Worm (Caenorhabditis elegans) whole organism, midembryonic: Measurements from ENCODE around the gene arrd-7.

Experiments used
- T22C8.4 ChIP-seq: fragments of 200-800 bp; sonication (Bioruptor generic); IDR thresholded peaks from 2 replicates; pipeline ENCODE4 v1.3.6; 2022; ENCODE audit warnings: missing genetic modification characterization, missing compliant biosample characterization
- cog-1 ChIP-seq: sonication (generic microtip); optimal IDR thresholded peaks from 2 replicates; lab custom pipeline; 2016; ENCODE audit warnings: missing genetic modification characterization, missing compliant biosample characterization
- flt-1 ChIP-seq: fragments of 200-800 bp; sonication (Bioruptor generic); IDR thresholded peaks from 2 replicates; pipeline ENCODE4 v1.3.6; 2022; ENCODE audit warnings: missing genetic modification characterization, missing compliant biosample characterization
- klf-2 ChIP-seq: fragments of 200-800 bp; sonication (Bioruptor generic); conservative IDR thresholded peaks from 2 replicates; pipeline ENCODE4 v1.3.6; 2022; ENCODE audit warnings: missing genetic modification reagents, missing genetic modification characterization, missing compliant biosample characterization
- med-1 ChIP-seq: sonication (generic microtip); optimal IDR thresholded peaks from 2 replicates; lab custom pipeline; 2017; ENCODE audit warnings: missing genetic modification characterization, mild to moderate bottlenecking, missing compliant biosample characterization, antibody characterized with exemption, missing genetic modification reagents; ENCODE audit not compliant: insufficient read depth
- ref-1 ChIP-seq: fragments of 200-800 bp; sonication (Bioruptor generic); conservative IDR thresholded peaks from 2 replicates; pipeline ENCODE4 v1.3.6; 2022; ENCODE audit warnings: missing genetic modification reagents, missing genetic modification characterization, missing compliant biosample characterization
- tab-1 ChIP-seq: fragments of 200-800 bp; sonication (Bioruptor generic); IDR thresholded peaks from 2 replicates; pipeline ENCODE4 v1.3.6; 2022; ENCODE audit warnings: missing genetic modification characterization, missing compliant biosample characterization
- ztf-23 ChIP-seq: fragments of 200-800 bp; sonication (Bioruptor generic); IDR thresholded peaks from 2 replicates; pipeline ENCODE4 v1.3.6; 2022; ENCODE audit warnings: missing genetic modification reagents, missing genetic modification characterization, missing compliant biosample characterization
- ztf-29 ChIP-seq: fragments of 200-800 bp; sonication (Bioruptor generic); IDR thresholded peaks from 2 replicates; pipeline ENCODE4 v1.3.6; 2022; ENCODE audit warnings: missing genetic modification reagents, missing genetic modification characterization, missing compliant biosample characterization

The arrd-7 gene

ce11 chrII:12062521-12062920 is at the start of gene arrd-7:
Gene arrd-7 (minus strand): TSS chrII:12062621.
- no peak for TF ChIP-seq ztf-23 (GFP tag; lab: Robert Waterston, UW)
- TF ChIP-seq ztf-29: no peak

- no peak for TF ChIP-seq tab-1 (GFP tag; lab: Robert Waterston, UW)
Observed at ce11 chrII:12110997-12111396, 48.6 kb upstream of the arrd-7 start.

- TF ChIP-seq ref-1 (GFP tag; lab: Robert Waterston, UW) (no peak), ztf-29 (no peak), tab-1 (GFP tag; lab: Robert Waterston, UW) (no peak), med-1 (GFP tag; lab: Kevin White, UChicago) (no peak), ztf-23 (GFP tag; lab: Robert Waterston, UW) (no peak), T22C8.4 (GFP tag; lab: Robert Waterston, UW) (no peak), cog-1 (tag; lab: Kevin White, UChicago) (no peak), flt-1 (GFP tag; lab: Robert Waterston, UW) (no peak), klf-2 (GFP tag; lab: Robert Waterston, UW) (no peak)
Observed at ce11 chrII:12108843-12109242, 46.4 kb upstream of the arrd-7 start.

- TF ChIP-seq klf-2 (GFP tag; lab: Robert Waterston, UW): no peak
- TF ChIP-seq ztf-23 (GFP tag; lab: Robert Waterston, UW): 0 out of 2 replicates have a peak, but pooled peaks have one; percentile 37
Observed at ce11 chrII:12107840-12108239, 45.4 kb upstream of the arrd-7 start, which contains the start of gene Y17G7B.18. Gene Y17G7B.18 (minus strand): TSS chrII:12107857.

ce11 chrII:12102365-12102764 is 39.9 kb upstream of the arrd-7 start:
- TF ChIP-seq ref-1 (GFP tag; lab: Robert Waterston, UW) (no peak), klf-2 (GFP tag; lab: Robert Waterston, UW) (no peak), ztf-29 (no peak), tab-1 (GFP tag; lab: Robert Waterston, UW) (no peak; the same call in 1 of the 2 replicates), T22C8.4 (GFP tag; lab: Robert Waterston, UW) (peak; percentile 75; the same call in 1 of the 2 replicates), ztf-23 (GFP tag; lab: Robert Waterston, UW) (peak; percentile 60; the same call in 1 of the 2 replicates), flt-1 (GFP tag; lab: Robert Waterston, UW) (peak; percentile 61; the same call in 1 of the 2 replicates), med-1 (GFP tag; lab: Kevin White, UChicago) (no peak), cog-1 (tag; lab: Kevin White, UChicago) (peak; percentile 86)

ce11 chrII:12099889-12100288 is 37.5 kb upstream of the arrd-7 start, which contains the start of gene Y17G7B.17:
Gene Y17G7B.17 (minus strand): TSS chrII:12099989.
- TF ChIP-seq ztf-23 (GFP tag; lab: Robert Waterston, UW) (no peak), ztf-29 (no peak), cog-1 (tag; lab: Kevin White, UChicago) (no peak), flt-1 (GFP tag; lab: Robert Waterston, UW) (no peak), klf-2 (GFP tag; lab: Robert Waterston, UW) (no peak), T22C8.4 (GFP tag; lab: Robert Waterston, UW) (no peak), med-1 (GFP tag; lab: Kevin White, UChicago) (no peak), ref-1 (GFP tag; lab: Robert Waterston, UW) (no peak), tab-1 (GFP tag; lab: Robert Waterston, UW) (no peak)

ce11 chrII:12098716-12099115 is 36.3 kb upstream of the arrd-7 start:
- no peak for TF ChIP-seq ztf-23 (GFP tag; lab: Robert Waterston, UW)
- no peak for TF ChIP-seq ref-1 (GFP tag; lab: Robert Waterston, UW)
- TF ChIP-seq cog-1 (tag; lab: Kevin White, UChicago): no peak
- no peak for TF ChIP-seq T22C8.4 (GFP tag; lab: Robert Waterston, UW)
- no peak for TF ChIP-seq klf-2 (GFP tag; lab: Robert Waterston, UW)
- no peak for TF ChIP-seq tab-1 (GFP tag; lab: Robert Waterston, UW)

ce11 chrII:12095022-12095421 is 32.6 kb upstream of the arrd-7 start:
- TF ChIP-seq flt-1 (GFP tag; lab: Robert Waterston, UW) (no peak), tab-1 (GFP tag; lab: Robert Waterston, UW) (no peak), cog-1 (tag; lab: Kevin White, UChicago) (no peak), ref-1 (GFP tag; lab: Robert Waterston, UW) (no peak), T22C8.4 (GFP tag; lab: Robert Waterston, UW) (no peak), klf-2 (GFP tag; lab: Robert Waterston, UW) (no peak), med-1 (GFP tag; lab: Kevin White, UChicago) (no peak), ztf-29 (no peak), ztf-23 (GFP tag; lab: Robert Waterston, UW) (no peak)

- TF ChIP-seq ztf-23 (GFP tag; lab: Robert Waterston, UW): no peak
- TF ChIP-seq med-1 (GFP tag; lab: Kevin White, UChicago): no peak
- TF ChIP-seq ref-1 (GFP tag; lab: Robert Waterston, UW): no peak
- no peak for TF ChIP-seq T22C8.4 (GFP tag; lab: Robert Waterston, UW)
- no peak for TF ChIP-seq klf-2 (GFP tag; lab: Robert Waterston, UW)
- TF ChIP-seq flt-1 (GFP tag; lab: Robert Waterston, UW): no peak
- TF ChIP-seq cog-1 (tag; lab: Kevin White, UChicago): peak; percentile 10
Observed at ce11 chrII:12089616-12090215, 27.3 kb upstream of the arrd-7 start.

ce11 chrII:12088833-12089232 is 26.4 kb upstream of the arrd-7 start, which contains the start of gene cnt-1:
Gene cnt-1 (minus strand): TSS chrII:12088868.
- no peak for TF ChIP-seq ref-1 (GFP tag; lab: Robert Waterston, UW)
- TF ChIP-seq klf-2 (GFP tag; lab: Robert Waterston, UW): no peak
- no peak for TF ChIP-seq ztf-29
- no peak for TF ChIP-seq cog-1 (tag; lab: Kevin White, UChicago)
- TF ChIP-seq med-1 (GFP tag; lab: Kevin White, UChicago): no peak
- TF ChIP-seq ztf-23 (GFP tag; lab: Robert Waterston, UW): no peak
- no peak for TF ChIP-seq T22C8.4 (GFP tag; lab: Robert Waterston, UW)
- no peak for TF ChIP-seq tab-1 (GFP tag; lab: Robert Waterston, UW)
- no peak for TF ChIP-seq flt-1 (GFP tag; lab: Robert Waterston, UW)
